Fruit fly (Drosophila melanogaster) whole organism, adult: Measurements from ENCODE around the gene Etfb.

ENCODE experiments used
- Hr96 ChIP-seq: fragments of 200-800 bp; sonication (Bioruptor generic); optimal IDR thresholded peaks from 2 replicates; lab custom pipeline; 2016; ENCODE audit warnings: missing biosample characterization, missing genetic modification characterization
- kay ChIP-seq: fragments of 200-800 bp; sonication (Bioruptor generic); peaks from one replicate; lab custom pipeline; 2016; ENCODE audit warnings: missing biosample characterization, missing genetic modification characterization, borderline replicate concordance
- pad ChIP-seq: fragments of 200-800 bp; sonication (Bioruptor generic); optimal IDR thresholded peaks from 3 replicates; lab custom pipeline; 2017; ENCODE audit warnings: missing biosample characterization, missing genetic modification characterization, mild to moderate bottlenecking, moderate library complexity, missing genetic modification reagents

dm6 chr3R:29839707-29840311 is 37.1 kb upstream of the Etfb start:
- TF ChIP-seq pad (no peak), kay (GFP tag; lab: Kevin White, UChicago) (no peak), Hr96 (GFP tag; lab: Kevin White, UChicago) (no peak)
